Worm (Caenorhabditis elegans): Measurements from ENCODE around the gene nhr-166.

The nhr-166 gene

DNA sequence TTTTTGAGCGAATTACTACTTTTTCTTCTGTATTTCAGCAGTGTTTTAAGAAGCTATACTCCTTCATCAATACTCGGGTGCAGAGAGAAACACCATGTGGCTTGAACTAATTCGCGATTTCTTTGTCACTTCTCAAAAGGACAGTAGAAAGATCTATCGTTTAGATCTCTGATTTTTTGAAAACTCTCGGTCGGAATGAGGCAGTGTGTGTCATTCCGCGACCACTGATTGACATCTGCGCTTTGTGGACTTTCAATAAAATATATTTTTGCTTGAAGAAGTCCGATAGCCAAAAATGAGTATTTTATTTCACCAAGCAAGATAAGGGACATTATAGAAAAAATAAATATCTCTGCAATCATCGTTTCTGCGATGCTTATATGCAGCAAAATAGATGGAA, 18.0 kb upstream of the nhr-166 start:
- no peak for TF ChIP-seq ztf-29 (GFP tag; IDR thresholded peaks at IDR 0.05)
- TF ChIP-seq ztf-23 (GFP tag; IDR thresholded peaks at IDR 0.05) = no peak
- no peak for TF ChIP-seq flt-1 (GFP tag; IDR thresholded peaks at IDR 0.05)
- TF ChIP-seq tab-1 (GFP tag; IDR thresholded peaks at IDR 0.05) = no peak
- TF ChIP-seq T22C8.4 (GFP tag; IDR thresholded peaks at IDR 0.05) = no peak
- TF ChIP-seq ref-1 (GFP tag; conservative IDR thresholded peaks at IDR 0.05) = no peak
- no peak for TF ChIP-seq med-1 (GFP tag; optimal IDR thresholded peaks at IDR 0.05; ENCODE audit: insufficient read depth)
- no peak for TF ChIP-seq cog-1 (tag; optimal IDR thresholded peaks at IDR 0.05)
- no peak for TF ChIP-seq klf-2 (GFP tag; conservative IDR thresholded peaks at IDR 0.05)

DNA sequence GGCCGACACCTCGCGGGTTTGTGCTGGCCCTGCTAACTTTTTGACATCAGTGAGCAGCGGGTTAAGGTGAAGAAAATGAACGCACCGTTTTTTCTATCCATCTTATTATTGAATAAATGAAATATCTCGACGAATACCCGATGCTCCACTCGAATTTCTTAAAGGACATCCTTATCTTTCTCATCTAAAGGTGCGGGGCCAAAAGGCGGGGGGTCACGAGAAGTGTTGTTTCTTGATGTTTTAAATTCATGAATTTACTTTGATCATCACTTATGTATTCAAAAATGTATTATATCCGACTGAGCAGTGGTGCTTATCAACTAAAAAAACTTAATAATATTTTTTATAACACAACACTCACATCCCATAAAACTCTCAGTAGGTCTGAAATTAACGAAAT, 15.4 kb upstream of the nhr-166 start, which contains the start of gene nhr-261:
nhr-261 (minus strand) TSS at position 101 of the 400 bp plus-strand sequence.
- no peak for TF ChIP-seq ztf-23 (GFP tag; IDR thresholded peaks at IDR 0.05)
- no peak for TF ChIP-seq tab-1 (GFP tag; IDR thresholded peaks at IDR 0.05)
- TF ChIP-seq klf-2 (GFP tag; conservative IDR thresholded peaks at IDR 0.05) = no peak
- no peak for TF ChIP-seq ztf-29 (GFP tag; IDR thresholded peaks at IDR 0.05)
- no peak for TF ChIP-seq T22C8.4 (GFP tag; IDR thresholded peaks at IDR 0.05)

DNA sequence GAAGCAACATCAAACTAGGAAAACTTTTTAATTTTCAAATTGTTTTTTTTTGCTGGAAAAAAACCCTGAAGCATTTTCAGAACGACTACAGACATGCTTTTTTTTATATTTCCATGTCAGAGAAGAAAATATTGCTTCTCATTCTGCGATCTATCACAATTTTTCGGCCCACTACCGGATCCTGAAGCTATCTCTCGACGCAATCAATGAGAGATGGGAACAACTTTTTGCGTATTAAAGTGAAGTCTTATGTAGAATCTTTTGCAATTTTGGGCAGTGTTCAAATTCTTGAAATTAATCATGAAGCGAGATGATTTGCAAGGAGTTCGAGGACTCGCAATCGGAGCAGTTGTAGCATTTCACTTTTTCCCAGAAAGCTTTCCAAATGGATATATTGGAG, 10.4 kb upstream of the nhr-166 start, which contains the start of gene oac-10:
oac-10 (plus strand) TSS at position 301 of the 400 bp plus-strand sequence.
- TF ChIP-seq klf-2 (GFP tag; conservative IDR thresholded peaks at IDR 0.05) (no peak), ztf-23 (GFP tag; IDR thresholded peaks at IDR 0.05) (no peak), cog-1 (tag; optimal IDR thresholded peaks at IDR 0.05) (no peak), flt-1 (GFP tag; IDR thresholded peaks at IDR 0.05) (no peak), ztf-29 (GFP tag; IDR thresholded peaks at IDR 0.05) (no peak), ref-1 (GFP tag; conservative IDR thresholded peaks at IDR 0.05) (no peak), med-1 (GFP tag; optimal IDR thresholded peaks at IDR 0.05; ENCODE audit: insufficient read depth) (no peak), tab-1 (GFP tag; IDR thresholded peaks at IDR 0.05) (no peak), T22C8.4 (GFP tag; IDR thresholded peaks at IDR 0.05) (no peak)

DNA sequence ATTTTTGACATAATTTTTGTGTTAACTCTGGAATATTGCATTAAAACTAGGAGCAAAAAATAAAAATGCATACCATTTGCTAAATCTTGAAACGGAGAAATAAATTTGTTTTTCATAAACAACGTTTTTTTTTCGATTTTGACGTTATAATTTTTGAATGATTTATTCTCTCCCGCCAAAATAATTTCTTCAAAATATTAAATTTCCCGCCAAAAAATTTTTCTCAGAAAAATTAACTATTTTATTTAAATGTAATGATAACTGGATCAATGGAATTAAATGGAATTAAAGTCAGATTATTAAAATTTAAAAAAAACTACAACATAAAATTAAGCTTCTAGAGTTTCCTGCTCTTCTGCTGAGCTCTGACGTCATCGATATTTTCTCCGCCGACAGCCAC, 2.9 kb upstream of the nhr-166 start, which contains the start of gene nep-3:
nep-3 (minus strand) TSS at position 101 of the 400 bp plus-strand sequence.
- no peak for TF ChIP-seq ref-1 (GFP tag; conservative IDR thresholded peaks at IDR 0.05)
- no peak for TF ChIP-seq klf-2 (GFP tag; conservative IDR thresholded peaks at IDR 0.05)
- TF ChIP-seq ztf-23 (GFP tag; IDR thresholded peaks at IDR 0.05) = no peak
- TF ChIP-seq flt-1 (GFP tag; IDR thresholded peaks at IDR 0.05) = no peak
- no peak for TF ChIP-seq med-1 (GFP tag; optimal IDR thresholded peaks at IDR 0.05; ENCODE audit: insufficient read depth)
- no peak for TF ChIP-seq tab-1 (GFP tag; IDR thresholded peaks at IDR 0.05)
- TF ChIP-seq cog-1 (tag; optimal IDR thresholded peaks at IDR 0.05) = no peak
- no peak for TF ChIP-seq T22C8.4 (GFP tag; IDR thresholded peaks at IDR 0.05)
- TF ChIP-seq ztf-29 (GFP tag; IDR thresholded peaks at IDR 0.05) = no peak

ce11 chrII:3877874-3878273, 2.2 kb upstream of the nhr-166 start, which contains the start of gene sdz-7:
sdz-7 (minus strand) TSS chrII:3877974.
- TF ChIP-seq med-1 (GFP tag; optimal IDR thresholded peaks at IDR 0.05; ENCODE audit: insufficient read depth) (no peak), klf-2 (GFP tag; conservative IDR thresholded peaks at IDR 0.05) (no peak), ref-1 (GFP tag; conservative IDR thresholded peaks at IDR 0.05) (no peak), ztf-23 (GFP tag; IDR thresholded peaks at IDR 0.05) (no peak)

- no peak for TF ChIP-seq klf-2 (GFP tag; conservative IDR thresholded peaks at IDR 0.05)
- no peak for TF ChIP-seq ztf-23 (GFP tag; IDR thresholded peaks at IDR 0.05)
- no peak for TF ChIP-seq med-1 (GFP tag; optimal IDR thresholded peaks at IDR 0.05; ENCODE audit: insufficient read depth)
- TF ChIP-seq T22C8.4 (GFP tag; IDR thresholded peaks at IDR 0.05) = no peak
- no peak for TF ChIP-seq cog-1 (tag; optimal IDR thresholded peaks at IDR 0.05)
- no peak for TF ChIP-seq ref-1 (GFP tag; conservative IDR thresholded peaks at IDR 0.05)
- TF ChIP-seq ztf-29 (GFP tag; IDR thresholded peaks at IDR 0.05) = no peak
- no peak for TF ChIP-seq tab-1 (GFP tag; IDR thresholded peaks at IDR 0.05)
- TF ChIP-seq flt-1 (GFP tag; IDR thresholded peaks at IDR 0.05) = no peak
Observed at ce11 chrII:3878330-3878729, 1.7 kb upstream of the nhr-166 start, which contains the start of gene srh-250. srh-250 (plus strand) TSS chrII:3878630.

DNA sequence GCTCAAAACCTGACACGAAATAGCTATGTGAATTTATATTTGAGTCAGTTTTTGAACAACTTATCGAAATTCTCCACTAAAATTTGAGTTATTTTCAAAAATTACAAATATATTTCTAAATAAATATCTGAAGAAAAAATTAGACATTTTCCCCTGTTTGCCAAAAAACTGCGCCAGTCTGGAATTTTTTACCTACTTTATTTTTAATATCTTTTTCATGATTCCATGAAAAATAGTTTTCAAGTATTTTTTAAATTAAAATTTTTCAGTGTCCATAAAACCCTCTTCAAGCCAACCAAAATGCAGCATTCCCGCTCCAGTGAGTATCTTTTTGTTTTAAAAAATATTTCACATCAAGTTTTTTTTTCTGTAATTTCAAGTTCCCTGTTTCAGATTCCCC, 11.1 kb downstream of the nhr-166 start, which contains the start of gene F53C3.8:
F53C3.8 (plus strand) TSS at position 301 of the 400 bp plus-strand sequence.
- TF ChIP-seq cog-1 (tag; optimal IDR thresholded peaks at IDR 0.05) = no peak
- no peak for TF ChIP-seq med-1 (GFP tag; optimal IDR thresholded peaks at IDR 0.05; ENCODE audit: insufficient read depth)
- TF ChIP-seq ztf-23 (GFP tag; IDR thresholded peaks at IDR 0.05) = no peak
- no peak for TF ChIP-seq klf-2 (GFP tag; conservative IDR thresholded peaks at IDR 0.05)
- TF ChIP-seq tab-1 (GFP tag; IDR thresholded peaks at IDR 0.05) = no peak
- no peak for TF ChIP-seq T22C8.4 (GFP tag; IDR thresholded peaks at IDR 0.05)
- TF ChIP-seq flt-1 (GFP tag; IDR thresholded peaks at IDR 0.05) = no peak
- no peak for TF ChIP-seq ref-1 (GFP tag; conservative IDR thresholded peaks at IDR 0.05)
- no peak for TF ChIP-seq ztf-29 (GFP tag; IDR thresholded peaks at IDR 0.05)

DNA sequence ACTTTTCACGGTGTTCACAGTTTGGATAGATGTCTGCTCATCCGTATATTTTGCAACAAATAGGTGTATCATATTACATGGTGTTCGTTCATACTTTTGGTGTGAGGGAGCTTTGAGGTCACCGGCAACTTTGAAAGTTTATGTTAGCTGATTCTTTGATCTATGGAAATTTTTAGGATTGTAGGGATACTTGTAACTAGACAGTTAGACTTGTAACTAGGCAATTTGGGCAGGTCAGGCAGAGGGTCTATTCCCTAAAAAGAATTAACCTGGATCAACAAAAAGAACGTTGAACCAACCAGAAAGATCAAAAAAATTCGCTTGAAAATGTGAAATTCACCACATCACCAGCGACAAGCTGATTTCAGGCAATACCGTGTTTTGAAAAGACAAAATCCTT, 13.9 kb downstream of the nhr-166 start:
- TF ChIP-seq med-1 (GFP tag; optimal IDR thresholded peaks at IDR 0.05; ENCODE audit: insufficient read depth) (no peak), tab-1 (GFP tag; IDR thresholded peaks at IDR 0.05) (no peak), T22C8.4 (GFP tag; IDR thresholded peaks at IDR 0.05) (no peak), ztf-29 (GFP tag; IDR thresholded peaks at IDR 0.05) (no peak), klf-2 (GFP tag; conservative IDR thresholded peaks at IDR 0.05) (no peak)

- TF ChIP-seq klf-2 (GFP tag; conservative IDR thresholded peaks at IDR 0.05) (no peak), ref-1 (GFP tag; conservative IDR thresholded peaks at IDR 0.05) (no peak), T22C8.4 (GFP tag; IDR thresholded peaks at IDR 0.05) (no peak), tab-1 (GFP tag; IDR thresholded peaks at IDR 0.05) (no peak), ztf-29 (GFP tag; IDR thresholded peaks at IDR 0.05) (no peak), flt-1 (GFP tag; IDR thresholded peaks at IDR 0.05) (no peak), ztf-23 (GFP tag; IDR thresholded peaks at IDR 0.05) (no peak), cog-1 (tag; optimal IDR thresholded peaks at IDR 0.05) (no peak), med-1 (GFP tag; optimal IDR thresholded peaks at IDR 0.05; ENCODE audit: insufficient read depth) (no peak)
Observed at ce11 chrII:3894755-3895154, 14.7 kb downstream of the nhr-166 start, which contains the start of gene F53C3.7. F53C3.7 (plus strand) TSS chrII:3895055.

DNA sequence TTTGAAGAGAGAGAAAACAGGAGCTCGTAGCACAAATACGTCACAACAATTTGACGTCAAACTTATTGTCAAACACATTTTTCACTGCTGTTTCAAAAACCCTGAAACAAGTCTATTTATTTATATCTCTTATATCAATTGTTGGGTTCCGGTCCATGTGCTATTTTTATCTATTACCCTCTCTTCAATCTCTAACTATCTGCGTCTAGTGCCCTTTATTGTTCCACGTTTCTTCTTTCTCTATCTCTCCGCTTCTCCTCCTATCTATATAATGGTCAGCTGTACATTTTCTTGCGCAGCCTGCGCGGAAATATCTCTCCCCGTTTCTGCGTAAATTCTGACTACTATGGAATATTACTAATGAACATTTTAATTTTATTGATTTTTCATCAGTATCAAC, 16.9 kb downstream of the nhr-166 start:
- TF ChIP-seq med-1 (GFP tag; optimal IDR thresholded peaks at IDR 0.05; ENCODE audit: insufficient read depth) (no peak), flt-1 (GFP tag; IDR thresholded peaks at IDR 0.05) (no peak), cog-1 (tag; optimal IDR thresholded peaks at IDR 0.05) (peak; percentile 71), klf-2 (GFP tag; conservative IDR thresholded peaks at IDR 0.05) (no peak), T22C8.4 (GFP tag; IDR thresholded peaks at IDR 0.05) (no peak)
